Fruit fly (Drosophila melanogaster): Measurements from ENCODE around the gene ninaB.

Gene ninaB

DNA sequence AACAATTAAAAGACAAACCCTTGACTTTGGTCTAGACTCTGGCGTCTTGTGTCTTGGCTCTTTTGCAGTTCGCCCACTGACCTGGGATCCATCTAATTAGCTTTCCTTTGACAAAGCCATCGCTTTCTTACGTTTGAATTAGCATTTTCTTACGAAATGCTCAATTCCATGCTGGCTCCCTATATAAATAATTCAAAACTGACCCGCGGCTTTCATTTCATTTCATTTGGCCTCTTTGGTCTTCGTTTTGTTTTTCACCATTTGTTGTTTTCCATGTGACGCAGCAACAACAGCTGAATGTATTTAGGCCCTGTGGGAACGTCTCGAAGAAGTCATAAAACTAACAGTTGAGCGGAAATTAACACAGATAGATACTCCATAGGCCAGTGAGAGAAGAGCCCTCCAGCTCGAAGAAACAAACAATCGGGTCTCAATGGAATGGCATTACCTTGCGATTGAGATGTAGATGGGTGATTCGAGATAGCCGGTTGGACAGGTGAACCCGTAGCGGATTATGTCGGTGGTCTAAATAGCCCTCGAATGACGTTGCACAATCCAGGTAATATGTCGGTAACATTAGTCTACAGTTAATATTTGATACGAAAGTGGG, 23.8 kb downstream of the ninaB start:
- TF ChIP-seq psq (optimal IDR thresholded peaks at IDR 0.05) (no peak), usp (GFP tag; optimal IDR thresholded peaks at IDR 0.05) (no peak), EcR (GFP tag; optimal IDR thresholded peaks at IDR 0.05) (no peak), pan (optimal IDR thresholded peaks at IDR 0.05) (no peak), Dll (optimal IDR thresholded peaks at IDR 0.05) (no peak), CG8478 (optimal IDR thresholded peaks at IDR 0.05) (no peak)

dm6 chr3R:13726795-13727194, 26.4 kb downstream of the ninaB start:
- TF ChIP-seq psq (optimal IDR thresholded peaks at IDR 0.05) (no peak), pan (optimal IDR thresholded peaks at IDR 0.05) (no peak), EcR (GFP tag; optimal IDR thresholded peaks at IDR 0.05) (no peak), Dll (optimal IDR thresholded peaks at IDR 0.05) (no peak), CG8478 (optimal IDR thresholded peaks at IDR 0.05) (no peak), usp (GFP tag; optimal IDR thresholded peaks at IDR 0.05) (no peak)

dm6 chr3R:13728897-13729296, 28.5 kb downstream of the ninaB start:
- TF ChIP-seq pan (optimal IDR thresholded peaks at IDR 0.05) (no peak), Dll (optimal IDR thresholded peaks at IDR 0.05) (no peak), CG8478 (optimal IDR thresholded peaks at IDR 0.05) (no peak), usp (GFP tag; optimal IDR thresholded peaks at IDR 0.05) (no peak), psq (optimal IDR thresholded peaks at IDR 0.05) (no peak), EcR (GFP tag; optimal IDR thresholded peaks at IDR 0.05) (no peak)

dm6 chr3R:13730005-13730404, 29.6 kb downstream of the ninaB start:
- TF ChIP-seq pan (optimal IDR thresholded peaks at IDR 0.05): no peak
- no peak for TF ChIP-seq EcR (GFP tag; optimal IDR thresholded peaks at IDR 0.05)
- TF ChIP-seq psq (optimal IDR thresholded peaks at IDR 0.05): no peak
- TF ChIP-seq usp (GFP tag; optimal IDR thresholded peaks at IDR 0.05): no peak
- TF ChIP-seq Dll (optimal IDR thresholded peaks at IDR 0.05): no peak
- TF ChIP-seq CG8478 (optimal IDR thresholded peaks at IDR 0.05): no peak

- TF ChIP-seq EcR (GFP tag; optimal IDR thresholded peaks at IDR 0.05): no peak
- TF ChIP-seq CG8478 (optimal IDR thresholded peaks at IDR 0.05): no peak
- no peak for TF ChIP-seq usp (GFP tag; optimal IDR thresholded peaks at IDR 0.05)
These were observed 35.0 kb downstream of the ninaB start for dm6 chr3R:13735304-13735898.

dm6 chr3R:13746066-13746673, 45.8 kb downstream of the ninaB start:
- TF ChIP-seq CG8478 (optimal IDR thresholded peaks at IDR 0.05): no peak
- TF ChIP-seq EcR (GFP tag; optimal IDR thresholded peaks at IDR 0.05): no peak

Data from whole organism.